Worm (Caenorhabditis elegans) whole organism, early embryonic: Measurements from ENCODE around the gene W10G11.1.

Experiments
- B0310.2 ChIP-seq: sonication (generic microtip); optimal IDR thresholded peaks from 2 replicates; lab custom pipeline; 2016; ENCODE audit warnings: mild to moderate bottlenecking, missing genetic modification characterization, missing compliant biosample characterization
- F13C5.2 ChIP-seq: sonication (generic microtip); optimal IDR thresholded peaks from 2 replicates; lab custom pipeline; 2017; ENCODE audit warnings: mild to moderate bottlenecking, missing genetic modification characterization, inconsistent platforms, missing compliant biosample characterization
- aly-1 ChIP-seq: sonication (generic microtip); optimal IDR thresholded peaks from 2 replicates; lab custom pipeline; 2016; ENCODE audit warnings: missing genetic modification characterization, missing compliant biosample characterization
- ama-1 ChIP-seq: fragments of 150-350 bp; optimal IDR thresholded peaks from 2 replicates; lab custom pipeline; 2014
- ceh-13 ChIP-seq: fragments of 200-800 bp; sonication (Bioruptor generic); optimal IDR thresholded peaks from 2 replicates; lab custom pipeline; 2018; ENCODE audit warnings: mild to moderate bottlenecking, missing genetic modification characterization, missing compliant biosample characterization
- ceh-36 ChIP-seq: sonication (generic microtip); optimal IDR thresholded peaks from 2 replicates; lab custom pipeline; 2016; ENCODE audit warnings: missing genetic modification characterization, inconsistent platforms, missing compliant biosample characterization
- ets-7 ChIP-seq: sonication (generic microtip); optimal IDR thresholded peaks from 2 replicates; lab custom pipeline; 2016; ENCODE audit warnings: missing genotype, missing genetic modification characterization, missing compliant biosample characterization
- flt-1 ChIP-seq: fragments of 200-800 bp; sonication (Bioruptor generic); IDR thresholded peaks from 2 replicates; pipeline ENCODE4 v1.3.6; 2022; ENCODE audit warnings: missing genetic modification characterization, missing compliant biosample characterization
- hmbx-1 ChIP-seq: sonication (generic microtip); optimal IDR thresholded peaks from 2 replicates; lab custom pipeline; 2016; ENCODE audit warnings: mild to moderate bottlenecking, missing genetic modification characterization, missing compliant biosample characterization
- hmg-4 ChIP-seq: fragments of 200-800 bp; sonication (Bioruptor generic); optimal IDR thresholded peaks from 2 replicates; lab custom pipeline; 2018; ENCODE audit warnings: mild to moderate bottlenecking, missing genetic modification characterization, missing compliant biosample characterization
- hnd-1 ChIP-seq: sonication (generic microtip); optimal IDR thresholded peaks from 2 replicates; lab custom pipeline; 2016; ENCODE audit warnings: missing genetic modification characterization, missing compliant biosample characterization
- pes-1 ChIP-seq: fragments of 200-800 bp; sonication (Bioruptor generic); IDR thresholded peaks from 2 replicates; pipeline ENCODE4 v1.3.6; 2022; ENCODE audit warnings: missing genetic modification reagents, missing genetic modification characterization, missing compliant biosample characterization
- scrt-1 ChIP-seq: fragments of 200-800 bp; sonication (Bioruptor generic); IDR thresholded peaks from 2 replicates; pipeline ENCODE4 v1.3.6; 2022; ENCODE audit warnings: missing genetic modification characterization, missing compliant biosample characterization
- sea-1 ChIP-seq: fragments of 200-800 bp; sonication (Bioruptor generic); conservative IDR thresholded peaks from 2 replicates; pipeline ENCODE4 v1.3.6; 2022; ENCODE audit warnings: missing genetic modification characterization, missing compliant biosample characterization
- tbx-11 ChIP-seq: fragments of 200-800 bp; sonication (Bioruptor generic); IDR thresholded peaks from 2 replicates; pipeline ENCODE4 v1.3.6; 2022; ENCODE audit warnings: missing genetic modification characterization, missing compliant biosample characterization
- tbx-37 ChIP-seq: fragments of 200-800 bp; sonication (Bioruptor generic); conservative IDR thresholded peaks from 2 replicates; pipeline ENCODE4 v1.3.6; 2022; ENCODE audit warnings: missing genetic modification reagents, missing genetic modification characterization, missing compliant biosample characterization
- tra-4 ChIP-seq: sonication (generic microtip); optimal IDR thresholded peaks from 2 replicates; lab custom pipeline; 2017; ENCODE audit warnings: missing genetic modification characterization, missing compliant biosample characterization

W10G11.1 gene

ce11 chrII:3518961-3519544 lies 41.4 kb downstream of the W10G11.1 start, which contains the start of gene clec-126:
Gene clec-126 (plus strand): TSS chrII:3519494.
- TF ChIP-seq ama-1 (lab: Kevin White, UChicago): no peak
- TF ChIP-seq flt-1: peak; percentile 87
- TF ChIP-seq tra-4 (tag; lab: Kevin White, UChicago): peak; percentile 70
- peak; percentile 89 for TF ChIP-seq scrt-1 (GFP tag; lab: Robert Waterston, UW)
- TF ChIP-seq ceh-13 (GFP tag; lab: Kevin White, UChicago): peak; percentile 77
- TF ChIP-seq hmg-4: peak; percentile 93
- peak; percentile 90 for TF ChIP-seq pes-1 (GFP tag; lab: Robert Waterston, UW)
- TF ChIP-seq hmbx-1 (tag; lab: Kevin White, UChicago): peak; percentile 52
- TF ChIP-seq aly-1 (tag; lab: Kevin White, UChicago): peak; percentile 84
- TF ChIP-seq B0310.2 (tag; lab: Kevin White, UChicago): peak; percentile 74
- TF ChIP-seq hnd-1 (tag; lab: Kevin White, UChicago): peak; percentile 62
- peak; percentile 86 for TF ChIP-seq sea-1 (GFP tag; lab: Robert Waterston, UW)
- TF ChIP-seq tbx-11: peak; percentile 78; the same call in 1 of the 2 replicates
- peak; percentile 81 for TF ChIP-seq F13C5.2 (tag; lab: Kevin White, UChicago)
- TF ChIP-seq ceh-36 (tag; lab: Kevin White, UChicago): peak; percentile 94
- TF ChIP-seq tbx-37 (GFP tag; lab: Robert Waterston, UW): peak; percentile 85
- peak; percentile 76 for TF ChIP-seq ets-7 (tag; lab: Kevin White, UChicago)

- TF ChIP-seq ceh-36 (tag; lab: Kevin White, UChicago): no peak
Observed at ce11 chrII:3516175-3516574, 44.3 kb downstream of the W10G11.1 start.

ce11 chrII:3515384-3516053 lies 45.0 kb downstream of the W10G11.1 start, which contains the start of the genes Y49F6B.14 and clec-125:
Gene Y49F6B.14 (minus strand): TSS chrII:3515484.
Gene clec-125 (plus strand): TSS chrII:3516003.
- TF ChIP-seq B0310.2 (tag; lab: Kevin White, UChicago): no peak
- TF ChIP-seq ama-1 (lab: Kevin White, UChicago): no peak
- TF ChIP-seq ceh-36 (tag; lab: Kevin White, UChicago): no peak
- TF ChIP-seq tbx-11: no peak
- no peak for TF ChIP-seq sea-1 (GFP tag; lab: Robert Waterston, UW)
- TF ChIP-seq scrt-1 (GFP tag; lab: Robert Waterston, UW): no peak
- no peak for TF ChIP-seq tbx-37 (GFP tag; lab: Robert Waterston, UW)
- no peak for TF ChIP-seq hnd-1 (tag; lab: Kevin White, UChicago)
- TF ChIP-seq hmbx-1 (tag; lab: Kevin White, UChicago): no peak
- TF ChIP-seq ets-7 (tag; lab: Kevin White, UChicago): no peak
- no peak for TF ChIP-seq ceh-13 (GFP tag; lab: Kevin White, UChicago)
- no peak for TF ChIP-seq pes-1 (GFP tag; lab: Robert Waterston, UW)
- TF ChIP-seq aly-1 (tag; lab: Kevin White, UChicago): no peak
- no peak for TF ChIP-seq F13C5.2 (tag; lab: Kevin White, UChicago)
- no peak for TF ChIP-seq tra-4 (tag; lab: Kevin White, UChicago)
- no peak for TF ChIP-seq hmg-4
- TF ChIP-seq flt-1: no peak

- TF ChIP-seq aly-1 (tag; lab: Kevin White, UChicago) (no peak), flt-1 (no peak), F13C5.2 (tag; lab: Kevin White, UChicago) (no peak), tra-4 (tag; lab: Kevin White, UChicago) (no peak), ceh-13 (GFP tag; lab: Kevin White, UChicago) (no peak), tbx-37 (GFP tag; lab: Robert Waterston, UW) (no peak), scrt-1 (GFP tag; lab: Robert Waterston, UW) (no peak), hmg-4 (no peak), tbx-11 (no peak), ceh-36 (tag; lab: Kevin White, UChicago) (no peak), hmbx-1 (tag; lab: Kevin White, UChicago) (no peak), hnd-1 (tag; lab: Kevin White, UChicago) (no peak), sea-1 (GFP tag; lab: Robert Waterston, UW) (no peak), ama-1 (lab: Kevin White, UChicago) (no peak)
Observed at ce11 chrII:3514631-3515030, 45.9 kb downstream of the W10G11.1 start, which contains the start of gene srz-5. Gene srz-5 (minus strand): TSS chrII:3514731.

ce11 chrII:3512240-3512639 lies 48.3 kb downstream of the W10G11.1 start, which contains the start of gene Y49F6B.19:
Gene Y49F6B.19 (minus strand): TSS chrII:3512340.
- TF ChIP-seq tbx-37 (GFP tag; lab: Robert Waterston, UW): no peak
- no peak for TF ChIP-seq tra-4 (tag; lab: Kevin White, UChicago)
- TF ChIP-seq hnd-1 (tag; lab: Kevin White, UChicago): no peak
- TF ChIP-seq ceh-36 (tag; lab: Kevin White, UChicago): no peak
- no peak for TF ChIP-seq tbx-11
- TF ChIP-seq scrt-1 (GFP tag; lab: Robert Waterston, UW): no peak
- TF ChIP-seq F13C5.2 (tag; lab: Kevin White, UChicago): no peak
